Fruit fly (Drosophila melanogaster) whole organism, embryonic: ENCODE data around the gene DAAM.

Experiments used
- Adf1 ChIP-seq: fragments of 200-800 bp; sonication (Bioruptor generic); IDR thresholded peaks from 2 replicates; pipeline ENCODE4 v1.3.6; 2022; ENCODE audit warnings: missing biosample characterization, missing genetic modification characterization
- CG10267 ChIP-seq: fragments of 200-800 bp; sonication (Bioruptor generic); optimal IDR thresholded peaks from 2 replicates; lab custom pipeline; 2018; ENCODE audit warnings: missing biosample characterization, mild to moderate bottlenecking, missing genetic modification characterization, moderate library complexity
- CG10321 ChIP-seq: fragments of 200-800 bp; sonication (Bioruptor generic); IDR thresholded peaks from 2 replicates; pipeline ENCODE4 v1.3.6; 2022; ENCODE audit warnings: missing biosample characterization, missing genetic modification characterization
- CG12071 ChIP-seq: fragments of 200-800 bp; sonication (Bioruptor generic); optimal IDR thresholded peaks from 3 replicates; lab custom pipeline; 2018; ENCODE audit warnings: missing biosample characterization, mild to moderate bottlenecking, missing genetic modification characterization
- CG13287 ChIP-seq: fragments of 200-800 bp; sonication (Bioruptor generic); IDR thresholded peaks from 2 replicates; pipeline ENCODE4 v1.3.6; 2022; ENCODE audit warnings: missing biosample characterization, missing genetic modification characterization; ENCODE audit not compliant: partially characterized antibody
- CG15269 ChIP-seq: fragments of 200-800 bp; sonication (Bioruptor generic); optimal IDR thresholded peaks from 2 replicates; lab custom pipeline; 2018; ENCODE audit warnings: missing biosample characterization, mild to moderate bottlenecking, missing genetic modification characterization, moderate library complexity
- CG16815 ChIP-seq: fragments of 200-800 bp; sonication (Bioruptor generic); optimal IDR thresholded peaks from 3 replicates; lab custom pipeline; 2017; ENCODE audit warnings: missing biosample characterization, mild to moderate bottlenecking, missing genetic modification characterization
- CG18011 ChIP-seq: fragments of 200-800 bp; sonication (Bioruptor generic); optimal IDR thresholded peaks from 2 replicates; lab custom pipeline; 2017; ENCODE audit warnings: missing biosample characterization, missing genetic modification characterization, mild to moderate bottlenecking, moderate library complexity, missing genotype
- CG18619 ChIP-seq: fragments of 200-800 bp; sonication (Bioruptor generic); optimal IDR thresholded peaks from 3 replicates; lab custom pipeline; 2017; ENCODE audit warnings: missing biosample characterization, mild to moderate bottlenecking, missing genetic modification characterization
- CG2678 ChIP-seq: fragments of 200-800 bp; sonication (Bioruptor generic); optimal IDR thresholded peaks from 3 replicates; lab custom pipeline; 2019; ENCODE audit warnings: missing biosample characterization, mild to moderate bottlenecking, missing genetic modification characterization, moderate library complexity
- CG30403 ChIP-seq: fragments of 200-800 bp; sonication (Bioruptor generic); optimal IDR thresholded peaks from 3 replicates; lab custom pipeline; 2016; ENCODE audit warnings: missing biosample characterization, missing genetic modification characterization
- CG31224 ChIP-seq: fragments of 200-800 bp; sonication (Bioruptor generic); IDR thresholded peaks from 2 replicates; pipeline ENCODE4 v1.3.6; 2022; ENCODE audit warnings: missing biosample characterization, missing genetic modification characterization
- CG33557 ChIP-seq: fragments of 200-800 bp; sonication (Bioruptor generic); optimal IDR thresholded peaks from 2 replicates; lab custom pipeline; 2019; ENCODE audit warnings: missing biosample characterization, mild to moderate bottlenecking, missing genetic modification characterization, moderate library complexity
- CG4730 ChIP-seq: fragments of 200-800 bp; sonication (Bioruptor generic); IDR thresholded peaks from 2 replicates; pipeline ENCODE4 v1.3.6; 2022; ENCODE audit warnings: missing biosample characterization, missing genetic modification characterization
- CG6175 ChIP-seq: fragments of 200-800 bp; sonication (Bioruptor generic); IDR thresholded peaks from 3 replicates; pipeline ENCODE4 v1.3.6; 2022; ENCODE audit warnings: missing biosample characterization, missing genetic modification characterization
- CG6765 ChIP-seq: fragments of 200-800 bp; sonication (Bioruptor generic); optimal IDR thresholded peaks from 3 replicates; lab custom pipeline; 2017; ENCODE audit warnings: missing biosample characterization, mild to moderate bottlenecking, missing genetic modification characterization
- CG6854 ChIP-seq: fragments of 200-800 bp; sonication (Bioruptor generic); optimal IDR thresholded peaks from 3 replicates; lab custom pipeline; 2017; ENCODE audit warnings: missing biosample characterization, mild to moderate bottlenecking, missing genetic modification characterization
- CG7963 ChIP-seq: fragments of 200-800 bp; sonication (Bioruptor generic); IDR thresholded peaks from 3 replicates; pipeline ENCODE4 v1.3.6; 2022; ENCODE audit warnings: missing biosample characterization, missing genetic modification characterization; ENCODE audit not compliant: partially characterized antibody
- Chrac-16 ChIP-seq: fragments of 200-800 bp; sonication (Bioruptor generic); optimal IDR thresholded peaks from 3 replicates; lab custom pipeline; 2016; ENCODE audit warnings: missing biosample characterization, missing genetic modification characterization
- CkIIα-i1 ChIP-seq: fragments of 200-800 bp; sonication (Bioruptor generic); IDR thresholded peaks from 2 replicates; pipeline ENCODE4 v1.3.6; 2022; ENCODE audit warnings: missing biosample characterization, missing genetic modification characterization
- Dip2 ChIP-seq: fragments of 200-800 bp; sonication (Bioruptor generic); IDR thresholded peaks from 2 replicates; pipeline ENCODE4 v1.3.6; 2022; ENCODE audit warnings: missing biosample characterization, missing genetic modification characterization
- Dll ChIP-seq: fragments of 200-800 bp; sonication (Bioruptor generic); IDR thresholded peaks from 4 replicates; pipeline ENCODE4 v1.3.6; 2022; ENCODE audit warnings: missing biosample characterization, missing genetic modification characterization; ENCODE audit not compliant: partially characterized antibody
- E2f2 ChIP-seq: fragments of 200-800 bp; sonication (Bioruptor generic); IDR thresholded peaks from 2 replicates; pipeline ENCODE4 v1.3.6; 2022; ENCODE audit warnings: missing biosample characterization, missing genetic modification characterization
- Fer2 ChIP-seq: fragments of 200-800 bp; sonication (Bioruptor generic); optimal IDR thresholded peaks from 2 replicates; lab custom pipeline; 2018; ENCODE audit warnings: missing biosample characterization, mild to moderate bottlenecking, missing genetic modification characterization, moderate library complexity
- Hmx ChIP-seq: fragments of 200-800 bp; sonication (Bioruptor generic); optimal IDR thresholded peaks from 2 replicates; lab custom pipeline; 2016; ENCODE audit warnings: missing biosample characterization, missing genetic modification characterization
- Hsf ChIP-seq: fragments of 200-800 bp; sonication (Bioruptor generic); optimal IDR thresholded peaks from 3 replicates; lab custom pipeline; 2016; ENCODE audit warnings: missing biosample characterization, missing genetic modification characterization
- MTF-1 ChIP-seq: fragments of 200-800 bp; sonication (Bioruptor generic); optimal IDR thresholded peaks from 2 replicates; lab custom pipeline; 2018; ENCODE audit warnings: missing biosample characterization, mild to moderate bottlenecking, missing genetic modification characterization, borderline replicate concordance
- Nf-YB ChIP-seq: fragments of 200-800 bp; sonication (Bioruptor generic); optimal IDR thresholded peaks from 3 replicates; lab custom pipeline; 2019; ENCODE audit warnings: missing biosample characterization, mild to moderate bottlenecking, missing genetic modification characterization, moderate library complexity
- Sox102F ChIP-seq: fragments of 200-800 bp; sonication (Bioruptor generic); optimal IDR thresholded peaks from 2 replicates; lab custom pipeline; 2018; ENCODE audit warnings: missing biosample characterization, mild to moderate bottlenecking, missing genetic modification characterization, moderate library complexity
- Ssrp ChIP-seq: fragments of 200-800 bp; sonication (Bioruptor generic); optimal IDR thresholded peaks from 2 replicates; lab custom pipeline; 2018; ENCODE audit warnings: missing biosample characterization, mild to moderate bottlenecking, missing genetic modification characterization, moderate library complexity
- TFAM ChIP-seq: fragments of 200-800 bp; sonication (Bioruptor generic); optimal IDR thresholded peaks from 2 replicates; lab custom pipeline; 2017; ENCODE audit warnings: missing biosample characterization, missing genetic modification characterization, inconsistent platforms
- Tbp ChIP-seq: fragments of >200 bp; optimal IDR thresholded peaks from 2 replicates; lab custom pipeline; 2018; ENCODE audit warnings: missing biosample characterization, missing genetic modification characterization
- ab ChIP-seq: fragments of 200-800 bp; sonication (Bioruptor generic); optimal IDR thresholded peaks from 2 replicates; lab custom pipeline; 2016; ENCODE audit warnings: missing biosample characterization, missing genetic modification characterization
- al ChIP-seq: fragments of 200-800 bp; sonication (Bioruptor generic); IDR thresholded peaks from 2 replicates; pipeline ENCODE4 v1.3.6; 2022; ENCODE audit warnings: missing biosample characterization, missing genetic modification characterization
- aop ChIP-seq: fragments of 200-800 bp; sonication (Bioruptor generic); IDR thresholded peaks from 2 replicates; pipeline ENCODE4 v1.3.6; 2022; ENCODE audit warnings: missing biosample characterization, missing genetic modification characterization
- cg ChIP-seq: fragments of 200-800 bp; sonication (Bioruptor generic); optimal IDR thresholded peaks from 3 replicates; lab custom pipeline; 2019; ENCODE audit warnings: missing biosample characterization, mild to moderate bottlenecking, missing genetic modification characterization, moderate library complexity
- da ChIP-seq: fragments of 200-800 bp; sonication (Bioruptor generic); optimal IDR thresholded peaks from 2 replicates; lab custom pipeline; 2016; ENCODE audit warnings: missing biosample characterization, missing genetic modification characterization
- dm ChIP-seq: fragments of 200-800 bp; sonication (Bioruptor generic); optimal IDR thresholded peaks from 3 replicates; lab custom pipeline; 2016; ENCODE audit warnings: missing biosample characterization, missing genetic modification characterization
- insv ChIP-seq, 2 experiments: fragments of 200-800 bp; sonication (Bioruptor generic); optimal IDR thresholded peaks; 3 replicates each; lab custom pipeline; 2016 to 2018; ENCODE audit warnings: missing biosample characterization in 2 of 2, missing genetic modification characterization in 2 of 2
- jing ChIP-seq: fragments of 200-800 bp; sonication (Bioruptor generic); optimal IDR thresholded peaks from 2 replicates; lab custom pipeline; 2018; ENCODE audit warnings: missing biosample characterization, mild to moderate bottlenecking, missing genetic modification characterization
- otp ChIP-seq: fragments of 200-800 bp; sonication (Bioruptor generic); IDR thresholded peaks from 3 replicates; pipeline ENCODE4, ENCODE4 v1.3.6; 2022; ENCODE audit warnings: missing biosample characterization, missing genetic modification characterization
- pfk ChIP-seq: fragments of 200-800 bp; sonication (Bioruptor generic); optimal IDR thresholded peaks from 2 replicates; lab custom pipeline; 2018; ENCODE audit warnings: missing biosample characterization, mild to moderate bottlenecking, missing genetic modification characterization, moderate library complexity
- prd ChIP-seq, 3 experiments: fragments of >200 bp in 2 of 3; fragments of 200-800 bp in 1 of 3; sonication (Bioruptor generic) in 1 of 3; optimal IDR thresholded peaks in 2 of 3; IDR thresholded peaks in 1 of 3; 2 replicates in 2 of 3; 3 replicates in 1 of 3; pipeline versions ENCODE4 v1.3.6 to Lab custom; 2017 to 2022; ENCODE audit warnings: missing biosample characterization in 1 of 3, missing genetic modification characterization in 1 of 3
- pum ChIP-seq: fragments of 200-800 bp; sonication (Bioruptor generic); optimal IDR thresholded peaks from 2 replicates; lab custom pipeline; 2016; ENCODE audit warnings: missing biosample characterization, missing genetic modification characterization
- pzg ChIP-seq: fragments of 200-800 bp; sonication (Bioruptor generic); optimal IDR thresholded peaks from 3 replicates; lab custom pipeline; 2018; ENCODE audit warnings: missing biosample characterization, mild to moderate bottlenecking, missing genetic modification characterization, moderate library complexity
- slbo ChIP-seq: fragments of 200-800 bp; sonication (Bioruptor generic); IDR thresholded peaks from 2 replicates; pipeline ENCODE4 v1.3.6; 2022; ENCODE audit warnings: missing biosample characterization, missing genetic modification characterization
- sqz ChIP-seq: fragments of 200-800 bp; sonication (Bioruptor generic); optimal IDR thresholded peaks from 3 replicates; lab custom pipeline; 2018; ENCODE audit warnings: missing biosample characterization, mild to moderate bottlenecking, missing genetic modification characterization
- sr ChIP-seq: fragments of 200-800 bp; sonication (Bioruptor generic); IDR thresholded peaks from 3 replicates; pipeline ENCODE4 v1.3.6; 2022; ENCODE audit warnings: missing biosample characterization, missing genetic modification characterization
- twi ChIP-seq: fragments of 200-800 bp; optimal IDR thresholded peaks from 2 replicates; lab custom pipeline; 2019; ENCODE audit warnings: missing biosample characterization, mild to moderate bottlenecking, missing genetic modification characterization, moderate library complexity
- vfl ChIP-seq: fragments of 200-800 bp; sonication (Bioruptor generic); optimal IDR thresholded peaks from 2 replicates; lab custom pipeline; 2016; ENCODE audit warnings: missing biosample characterization, missing genetic modification characterization
- zfh2 ChIP-seq: fragments of 200-800 bp; sonication (Bioruptor generic); optimal IDR thresholded peaks from 2 replicates; lab custom pipeline; 2016; ENCODE audit warnings: missing biosample characterization, missing genetic modification characterization

DAAM gene

dm6 chrX:1239832-1240231 lies 82.3 kb downstream of the DAAM start, which contains the start of gene CG11403 (continued):
- TF ChIP-seq al (GFP tag; lab: Robert Waterston, UW): no peak
- no peak; the same call in 1 of the 2 replicates for TF ChIP-seq Adf1
- no peak for TF ChIP-seq prd (optimal IDR thresholded peaks at IDR 0.05; lab: Kevin White, UChicago)
- TF ChIP-seq prd (GFP tag; IDR thresholded peaks at IDR 0.05; lab: Robert Waterston, UW): no peak
- TF ChIP-seq CG30403 (GFP tag; lab: Kevin White, UChicago): peak; percentile 22
- TF ChIP-seq pzg (GFP tag; lab: Kevin White, UChicago): peak; percentile 65
- TF ChIP-seq E2f2 (GFP tag; lab: Robert Waterston, UW): peak; percentile 97
- TF ChIP-seq insv (GFP tag; optimal IDR thresholded peaks at IDR 0.05; lab: Kevin White, UChicago): no peak
- no peak for TF ChIP-seq Chrac-16
- peak; percentile 32 for TF ChIP-seq Hsf (GFP tag; lab: Kevin White, UChicago)
- no peak for TF ChIP-seq CG6175 (GFP tag; lab: Robert Waterston, UW)
- TF ChIP-seq dm (GFP tag; lab: Kevin White, UChicago): peak; percentile 19
- TF ChIP-seq CG10321 (GFP tag; lab: Robert Waterston, UW): no peak
- TF ChIP-seq CG6765 (GFP tag; lab: Kevin White, UChicago): no peak
- TF ChIP-seq Ssrp (tag; lab: Kevin White, UChicago): no peak
- TF ChIP-seq Dip2 (GFP tag; lab: Robert Waterston, UW): no peak
- no peak for TF ChIP-seq Nf-YB (GFP tag; lab: Kevin White, UChicago)
- no peak for TF ChIP-seq CG4730
- no peak for TF ChIP-seq sqz (GFP tag; lab: Kevin White, UChicago)
- no peak for TF ChIP-seq aop
- TF ChIP-seq Hmx (GFP tag; lab: Kevin White, UChicago): no peak
- TF ChIP-seq Tbp (GFP tag; lab: Kevin White, UChicago): no peak
- TF ChIP-seq CG33557 (GFP tag; lab: Kevin White, UChicago): no peak
- 0 out of 3 replicates have a peak, but pooled peaks have one; percentile 45 for TF ChIP-seq CG7963
- TF ChIP-seq CG13287 (GFP tag; lab: Robert Waterston, UW): peak; percentile 90
- TF ChIP-seq cg (GFP tag; lab: Kevin White, UChicago): no peak
- no peak for TF ChIP-seq CkIIα-i1 (GFP tag; lab: Robert Waterston, UW)
- no peak for TF ChIP-seq CG18619 (GFP tag; lab: Kevin White, UChicago)
- TF ChIP-seq CG6854 (GFP tag; lab: Kevin White, UChicago): no peak
- no peak for TF ChIP-seq Sox102F (GFP tag; lab: Kevin White, UChicago)
- TF ChIP-seq pfk (GFP tag; lab: Kevin White, UChicago): no peak
- no peak for TF ChIP-seq CG2678
- 0 out of 2 replicates have a peak, but pooled peaks have one; percentile 8 for TF ChIP-seq slbo (GFP tag; lab: Robert Waterston, UW)
- TF ChIP-seq ab (GFP tag; lab: Kevin White, UChicago): no peak
- TF ChIP-seq zfh2 (GFP tag; lab: Kevin White, UChicago): no peak
- TF ChIP-seq twi (tag; lab: Kevin White, UChicago): no peak
- no peak for TF ChIP-seq CG18011 (GFP tag; lab: Kevin White, UChicago)
- no peak for TF ChIP-seq MTF-1 (GFP tag; lab: Kevin White, UChicago)
- TF ChIP-seq CG15269 (tag; lab: Kevin White, UChicago): no peak
- TF ChIP-seq otp (GFP tag; lab: Robert Waterston, UW): no peak
- TF ChIP-seq TFAM (GFP tag; lab: Kevin White, UChicago): no peak
- no peak for TF ChIP-seq CG16815
- TF ChIP-seq CG12071 (GFP tag; lab: Kevin White, UChicago): no peak
- TF ChIP-seq sr (GFP tag; lab: Robert Waterston, UW): no peak
- peak; percentile 20 for TF ChIP-seq CG10267
- peak; percentile 23 for TF ChIP-seq vfl
- TF ChIP-seq da (GFP tag; lab: Kevin White, UChicago): no peak
- no peak for TF ChIP-seq CG31224 (GFP tag; lab: Robert Waterston, UW)
- no peak for TF ChIP-seq jing (GFP tag; lab: Kevin White, UChicago)
- peak; percentile 93 for TF ChIP-seq Dll (GFP tag; lab: Robert Waterston, UW)
- no peak for TF ChIP-seq pum (GFP tag; lab: Kevin White, UChicago)
- no peak for TF ChIP-seq Fer2 (tag; lab: Kevin White, UChicago)
